Fruit fly (Drosophila melanogaster): Measurements from ENCODE around the gene mtrm.
A peak's percentile ranks its signal among the peaks of the same experiment; 100 is the strongest.

Gene mtrm

DNA sequence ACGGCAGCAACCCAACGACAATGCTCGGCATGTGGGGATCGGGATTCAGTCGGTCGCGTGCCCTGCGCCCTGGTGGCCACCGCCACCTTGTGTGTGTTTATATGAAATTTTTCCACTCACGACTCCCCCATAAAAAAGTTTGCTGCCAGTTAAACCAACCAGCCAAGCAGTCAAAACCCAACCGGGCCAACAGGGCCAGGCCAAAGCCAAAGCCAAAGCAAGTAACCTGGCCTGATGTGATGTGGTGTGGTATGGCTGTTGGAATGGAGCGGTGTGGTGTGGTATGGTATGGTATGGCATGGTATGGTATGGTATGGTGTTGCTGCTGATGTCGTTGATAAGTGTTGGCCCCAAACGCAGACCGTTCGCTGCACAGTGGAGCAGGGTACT, 46.8 kb downstream of the mtrm start (continued):
- TF ChIP-seq knrl (GFP tag; IDR thresholded peaks at IDR 0.05; ENCODE audit: partially characterized antibody): no peak
- peak; percentile 25 for TF ChIP-seq Hey (tag; optimal IDR thresholded peaks at IDR 0.05)
- no peak for TF ChIP-seq bab2 (GFP tag; optimal IDR thresholded peaks at IDR 0.05)
- no peak for TF ChIP-seq CG3065 (GFP tag; optimal IDR thresholded peaks at IDR 0.05)
- no peak for TF ChIP-seq CG11456 (GFP tag; IDR thresholded peaks at IDR 0.05)
- TF ChIP-seq Fer2 (tag; optimal IDR thresholded peaks at IDR 0.05): no peak
- TF ChIP-seq CG14710 (tag; optimal IDR thresholded peaks at IDR 0.05): no peak
- 0 out of 2 replicates have a peak, but pooled peaks have one; percentile 12 for TF ChIP-seq esg (GFP tag; conservative IDR thresholded peaks at IDR 0.05)
- TF ChIP-seq CG10654 (GFP tag; optimal IDR thresholded peaks at IDR 0.05): no peak
- peak; percentile 98 for TF ChIP-seq CG5180 (GFP tag; optimal IDR thresholded peaks at IDR 0.05)
- TF ChIP-seq ara (GFP tag; IDR thresholded peaks at IDR 0.05): no peak
- TF ChIP-seq CG1233 (GFP tag; optimal IDR thresholded peaks at IDR 0.05): no peak
- TF ChIP-seq Camta (GFP tag; optimal IDR thresholded peaks at IDR 0.05): no peak
- no peak for TF ChIP-seq CG10565 (GFP tag; optimal IDR thresholded peaks at IDR 0.05)
- TF ChIP-seq CG9817 (tag; optimal IDR thresholded peaks at IDR 0.05): no peak
- peak; percentile 58; the same call in 1 of the 2 replicates for TF ChIP-seq Atf6 (GFP tag; IDR thresholded peaks at IDR 0.05)
- no peak for TF ChIP-seq hth (optimal IDR thresholded peaks at IDR 0.05)
- no peak for TF ChIP-seq CG4282 (GFP tag; optimal IDR thresholded peaks at IDR 0.05)
- no peak for TF ChIP-seq CG10366 (GFP tag; IDR thresholded peaks at IDR 0.05)
- no peak for TF ChIP-seq Lpt (GFP tag; optimal IDR thresholded peaks at IDR 0.05)
- TF ChIP-seq Bgb (GFP tag; IDR thresholded peaks at IDR 0.05; ENCODE audit: partially characterized antibody): 0 out of 2 replicates have a peak, but pooled peaks have one; percentile 35
- no peak for TF ChIP-seq CG11696 (GFP tag; IDR thresholded peaks at IDR 0.05)
- TF ChIP-seq ac (GFP tag; optimal IDR thresholded peaks at IDR 0.05): no peak
- TF ChIP-seq wek (GFP tag; optimal IDR thresholded peaks at IDR 0.05): no peak
- TF ChIP-seq crp (GFP tag; optimal IDR thresholded peaks at IDR 0.05): no peak
- no peak for TF ChIP-seq nerfin-2 (GFP tag; IDR thresholded peaks at IDR 0.05; ENCODE audit: partially characterized antibody)
- peak; percentile 49; the same call in 1 of the 2 replicates for TF ChIP-seq CG4360 (GFP tag; IDR thresholded peaks at IDR 0.05)
- no peak for TF ChIP-seq Hr39 (optimal IDR thresholded peaks at IDR 0.05)
- no peak for TF ChIP-seq NC2β (GFP tag; optimal IDR thresholded peaks at IDR 0.05)
- TF ChIP-seq rib (GFP tag; IDR thresholded peaks at IDR 0.05): no peak
- peak; percentile 11 for TF ChIP-seq CG7987 (GFP tag; optimal IDR thresholded peaks at IDR 0.05)
- no peak for TF ChIP-seq tup (GFP tag; optimal IDR thresholded peaks at IDR 0.05)
- TF ChIP-seq Myb (GFP tag; optimal IDR thresholded peaks at IDR 0.05): no peak
- TF ChIP-seq Adf1 (GFP tag; IDR thresholded peaks at IDR 0.05): no peak; the same call in 1 of the 2 replicates
- TF ChIP-seq Oli (tag; optimal IDR thresholded peaks at IDR 0.05): no peak
- no peak for TF ChIP-seq sc (optimal IDR thresholded peaks at IDR 0.05)
- TF ChIP-seq sc (GFP tag; optimal IDR thresholded peaks at IDR 0.05): no peak
- TF ChIP-seq CG2129 (GFP tag; IDR thresholded peaks at IDR 0.05; ENCODE audit: partially characterized antibody): no peak
- no peak for TF ChIP-seq fru (optimal IDR thresholded peaks at IDR 0.05)
- peak; percentile 23 for TF ChIP-seq sug (tag; optimal IDR thresholded peaks at IDR 0.05)
- TF ChIP-seq nerfin-1 (tag; optimal IDR thresholded peaks at IDR 0.05): no peak
- no peak for TF ChIP-seq CG6689 (GFP tag; IDR thresholded peaks at IDR 0.05)
- peak; percentile 24; the same call in 1 of the 3 replicates for TF ChIP-seq ci (GFP tag; IDR thresholded peaks at IDR 0.05)
- TF ChIP-seq gro (GFP tag; optimal IDR thresholded peaks at IDR 0.05): no peak
- TF ChIP-seq CG30403 (GFP tag; optimal IDR thresholded peaks at IDR 0.05): no peak
- TF ChIP-seq Side (GFP tag; optimal IDR thresholded peaks at IDR 0.05): no peak
- no peak for TF ChIP-seq Trl (optimal IDR thresholded peaks at IDR 0.05)
- no peak for TF ChIP-seq Trl (GFP tag; optimal IDR thresholded peaks at IDR 0.05)
- no peak for TF ChIP-seq odd (GFP tag; optimal IDR thresholded peaks at IDR 0.05)
- TF ChIP-seq CG17802 (tag; optimal IDR thresholded peaks at IDR 0.05): peak; percentile 46
- TF ChIP-seq Ssrp (tag; optimal IDR thresholded peaks at IDR 0.05): no peak
- no peak for TF ChIP-seq Usf (GFP tag; optimal IDR thresholded peaks at IDR 0.05)
- TF ChIP-seq CG11093 (GFP tag; IDR thresholded peaks at IDR 0.05): no peak
